Fruit fly (Drosophila melanogaster) whole organism, adult: ENCODE data around the gene CG9782.
A peak's percentile ranks its signal among the peaks of the same experiment; 100 is the strongest.

ENCODE experiments used
- CG11617 ChIP-seq: fragments of 200-800 bp; sonication (Bioruptor generic); optimal IDR thresholded peaks from 2 replicates; lab custom pipeline; 2017; ENCODE audit warnings: mild to moderate bottlenecking, missing biosample characterization, missing genetic modification reagents, missing genetic modification characterization
- CG12768 ChIP-seq: fragments of 200-800 bp; sonication (Bioruptor generic); optimal IDR thresholded peaks from 2 replicates; lab custom pipeline; 2017; ENCODE audit warnings: missing biosample characterization, missing genetic modification characterization, mild to moderate bottlenecking, moderate library complexity, missing genetic modification reagents
- CG14711 ChIP-seq: fragments of 200-800 bp; sonication (Bioruptor generic); optimal IDR thresholded peaks from 2 replicates; lab custom pipeline; 2018; ENCODE audit warnings: missing biosample characterization, mild to moderate bottlenecking, missing genetic modification characterization, moderate library complexity
- CG1620 ChIP-seq: fragments of 200-800 bp; sonication (Bioruptor generic); optimal IDR thresholded peaks from 2 replicates; lab custom pipeline; 2016; ENCODE audit warnings: missing biosample characterization, missing genetic modification characterization
- CG33017 ChIP-seq: fragments of 200-800 bp; sonication (Bioruptor generic); optimal IDR thresholded peaks from 2 replicates; lab custom pipeline; 2018; ENCODE audit warnings: missing biosample characterization, mild to moderate bottlenecking, missing genetic modification characterization, moderate library complexity
- CG5204 ChIP-seq: fragments of 200-800 bp; sonication (Bioruptor generic); optimal IDR thresholded peaks from 2 replicates; lab custom pipeline; 2016; ENCODE audit warnings: missing biosample characterization, missing genetic modification characterization
- CG7045 ChIP-seq: fragments of 200-800 bp; sonication (Bioruptor generic); optimal IDR thresholded peaks from 2 replicates; lab custom pipeline; 2017; ENCODE audit warnings: missing biosample characterization, mild to moderate bottlenecking, missing genetic modification characterization
- CG7101 ChIP-seq: fragments of 200-800 bp; sonication (Bioruptor generic); optimal IDR thresholded peaks from 2 replicates; lab custom pipeline; 2018; ENCODE audit warnings: missing biosample characterization, mild to moderate bottlenecking, missing genetic modification characterization, moderate library complexity
- Clk ChIP-seq: fragments of 200-800 bp; sonication (Bioruptor generic); optimal IDR thresholded peaks from 2 replicates; lab custom pipeline; 2017; ENCODE audit warnings: missing biosample characterization, missing genetic modification characterization
- Crg-1 ChIP-seq: fragments of 200-800 bp; sonication (Bioruptor generic); optimal IDR thresholded peaks from 2 replicates; lab custom pipeline; 2016; ENCODE audit warnings: missing biosample characterization, missing genetic modification characterization
- Hr96 ChIP-seq: fragments of 200-800 bp; sonication (Bioruptor generic); optimal IDR thresholded peaks from 2 replicates; lab custom pipeline; 2016; ENCODE audit warnings: missing biosample characterization, missing genetic modification characterization
- Mnt ChIP-seq: fragments of 200-800 bp; sonication (Bioruptor generic); optimal IDR thresholded peaks from 2 replicates; lab custom pipeline; 2016; ENCODE audit warnings: missing biosample characterization, mild to moderate bottlenecking, missing genetic modification characterization
- bab1 ChIP-seq: fragments of 200-800 bp; sonication (Bioruptor generic); optimal IDR thresholded peaks from 3 replicates; lab custom pipeline; 2019; ENCODE audit warnings: missing biosample characterization, mild to moderate bottlenecking, missing genetic modification characterization, moderate library complexity
- cic ChIP-seq: fragments of 200-800 bp; sonication (Bioruptor generic); optimal IDR thresholded peaks from 2 replicates; lab custom pipeline; 2017; ENCODE audit warnings: missing biosample characterization, mild to moderate bottlenecking, missing genetic modification characterization, moderate library complexity
- cnc ChIP-seq, 2 experiments: fragments of >200 bp; optimal IDR thresholded peaks; 2 replicates each; lab custom pipeline; 2017
- kay ChIP-seq: fragments of 200-800 bp; sonication (Bioruptor generic); peaks from one replicate; lab custom pipeline; 2016; ENCODE audit warnings: missing biosample characterization, missing genetic modification characterization, borderline replicate concordance
- ovo ChIP-seq: fragments of 200-800 bp; sonication (Bioruptor generic); optimal IDR thresholded peaks from 2 replicates; lab custom pipeline; 2016; ENCODE audit warnings: missing biosample characterization, missing genetic modification characterization
- pad ChIP-seq: fragments of 200-800 bp; sonication (Bioruptor generic); optimal IDR thresholded peaks from 3 replicates; lab custom pipeline; 2017; ENCODE audit warnings: missing biosample characterization, missing genetic modification characterization, mild to moderate bottlenecking, moderate library complexity, missing genetic modification reagents
- tj ChIP-seq: fragments of 200-800 bp; sonication (Bioruptor generic); optimal IDR thresholded peaks from 3 replicates; lab custom pipeline; 2017; ENCODE audit warnings: missing biosample characterization, mild to moderate bottlenecking, missing genetic modification characterization, moderate library complexity
- toe ChIP-seq: fragments of 200-800 bp; sonication (Bioruptor generic); optimal IDR thresholded peaks from 2 replicates; lab custom pipeline; 2016; ENCODE audit warnings: missing biosample characterization, missing genetic modification characterization

Gene CG9782

dm6 chrX:16654931-16655409 lies 33.6 kb upstream of the CG9782 start, which contains the start of the genes Nemp and r:
Gene Nemp, minus strand, starts transcription at chrX:16655015.
Gene r, plus strand, starts transcription at chrX:16655359.
- TF ChIP-seq CG11617 (GFP tag; lab: Kevin White, UChicago) (no peak), tj (GFP tag; lab: Kevin White, UChicago) (peak; percentile 44)

dm6 chrX:16651625-16652024 lies 30.2 kb upstream of the CG9782 start:
- TF ChIP-seq CG5204 (GFP tag; lab: Kevin White, UChicago) (no peak), CG12768 (GFP tag; lab: Kevin White, UChicago) (no peak), CG11617 (GFP tag; lab: Kevin White, UChicago) (no peak), Crg-1 (GFP tag; lab: Kevin White, UChicago) (no peak), CG7101 (no peak), CG33017 (no peak), tj (GFP tag; lab: Kevin White, UChicago) (no peak), cic (no peak), CG7045 (no peak), CG14711 (no peak), pad (GFP tag; lab: Kevin White, UChicago) (no peak), kay (GFP tag; lab: Kevin White, UChicago) (no peak), Hr96 (GFP tag; lab: Kevin White, UChicago) (no peak), bab1 (GFP tag; lab: Kevin White, UChicago) (no peak), ovo (GFP tag; lab: Kevin White, UChicago) (no peak), cnc (optimal IDR thresholded peaks at IDR 0.05; lab: Kevin White, UChicago) (no peak), toe (GFP tag; lab: Kevin White, UChicago) (no peak), Clk (GFP tag; lab: Kevin White, UChicago) (no peak)

dm6 chrX:16651098-16651497 lies 29.7 kb upstream of the CG9782 start, which contains the start of the genes CG32573 and CG42512:
Gene CG32573, plus strand, starts transcription at chrX:16651376.
Gene CG42512, plus strand, starts transcription at chrX:16651376.
- no peak for TF ChIP-seq Clk (GFP tag; lab: Kevin White, UChicago)
- peak; percentile 41 for TF ChIP-seq CG7101
- TF ChIP-seq Mnt (GFP tag; lab: Kevin White, UChicago) = no peak
- no peak for TF ChIP-seq CG33017
- TF ChIP-seq cic = no peak
- peak; percentile 4 for TF ChIP-seq CG14711
- TF ChIP-seq kay (GFP tag; lab: Kevin White, UChicago) = no peak
- TF ChIP-seq CG12768 (GFP tag; lab: Kevin White, UChicago) = no peak
- TF ChIP-seq toe (GFP tag; lab: Kevin White, UChicago) = no peak
- TF ChIP-seq ovo (GFP tag; lab: Kevin White, UChicago) = no peak
- peak; percentile 35 for TF ChIP-seq bab1 (GFP tag; lab: Kevin White, UChicago)
- TF ChIP-seq cnc (optimal IDR thresholded peaks at IDR 0.05; lab: Kevin White, UChicago) = no peak
- peak; percentile 12 for TF ChIP-seq CG5204 (GFP tag; lab: Kevin White, UChicago)
- TF ChIP-seq tj (GFP tag; lab: Kevin White, UChicago) = no peak
- TF ChIP-seq pad (GFP tag; lab: Kevin White, UChicago) = peak; percentile 29
- peak; percentile 41 for TF ChIP-seq Crg-1 (GFP tag; lab: Kevin White, UChicago)
- no peak for TF ChIP-seq CG1620
- no peak for TF ChIP-seq CG7045
- TF ChIP-seq CG11617 (GFP tag; lab: Kevin White, UChicago) = no peak
- no peak for TF ChIP-seq Hr96 (GFP tag; lab: Kevin White, UChicago)

dm6 chrX:16650078-16651063 lies 29.0 kb upstream of the CG9782 start:
- TF ChIP-seq ovo (GFP tag; lab: Kevin White, UChicago) (no peak), Clk (GFP tag; lab: Kevin White, UChicago) (no peak), kay (GFP tag; lab: Kevin White, UChicago) (no peak), CG14711 (peak; percentile 19), tj (GFP tag; lab: Kevin White, UChicago) (peak; percentile 64), toe (GFP tag; lab: Kevin White, UChicago) (no peak), bab1 (GFP tag; lab: Kevin White, UChicago) (no peak), CG7045 (no peak), cic (no peak), CG11617 (GFP tag; lab: Kevin White, UChicago) (no peak), Mnt (GFP tag; lab: Kevin White, UChicago) (no peak), cnc (optimal IDR thresholded peaks at IDR 0.05; lab: Kevin White, UChicago) (no peak), CG1620 (no peak), CG5204 (GFP tag; lab: Kevin White, UChicago) (no peak), Crg-1 (GFP tag; lab: Kevin White, UChicago) (no peak), pad (GFP tag; lab: Kevin White, UChicago) (no peak), CG12768 (GFP tag; lab: Kevin White, UChicago) (peak; percentile 3), CG7101 (no peak), Hr96 (GFP tag; lab: Kevin White, UChicago) (no peak), CG33017 (no peak)

- no peak for TF ChIP-seq kay (GFP tag; lab: Kevin White, UChicago)
- peak; percentile 81 for TF ChIP-seq tj (GFP tag; lab: Kevin White, UChicago)
Observed at dm6 chrX:16648435-16648781, 27.0 kb upstream of the CG9782 start.
